Fruit fly (Drosophila melanogaster) whole organism, wandering third instar larva: ENCODE results near the gene neo.
A peak's percentile ranks its signal among the peaks of the same experiment; 100 is the strongest.

Experiments used
- Abd-B ChIP-seq: fragments of >200 bp; optimal IDR thresholded peaks from 2 replicates; lab custom pipeline; 2017; ENCODE audit warnings: missing biosample characterization, missing genetic modification characterization
- CG9705 ChIP-seq: fragments of 200-800 bp; sonication (Bioruptor generic); optimal IDR thresholded peaks from 2 replicates; lab custom pipeline; 2018; ENCODE audit warnings: missing biosample characterization, mild to moderate bottlenecking, missing genetic modification characterization
- CrebA ChIP-seq: fragments of 200-800 bp; sonication (Bioruptor generic); optimal IDR thresholded peaks from 2 replicates; lab custom pipeline; 2016; ENCODE audit warnings: missing biosample characterization, mild to moderate bottlenecking, missing genetic modification characterization, borderline replicate concordance
- Dfd ChIP-seq: fragments of >200 bp; optimal IDR thresholded peaks from 2 replicates; lab custom pipeline; 2017; ENCODE audit warnings: missing biosample characterization, missing genetic modification characterization
- Dif ChIP-seq: fragments of 200-275, 200-300 bp; sonication (Bioruptor generic); optimal IDR thresholded peaks from 2 replicates; lab custom pipeline; 2018; ENCODE audit warnings: missing biosample characterization, missing genetic modification characterization; ENCODE audit not compliant: partially characterized antibody
- GATAd ChIP-seq: sonication (Bioruptor generic); optimal IDR thresholded peaks from 2 replicates; lab custom pipeline; 2016; ENCODE audit warnings: missing biosample characterization, missing genetic modification characterization
- HLH106 ChIP-seq: fragments of 200-800 bp; optimal IDR thresholded peaks from 3 replicates; lab custom pipeline; 2019; ENCODE audit warnings: missing biosample characterization, mild to moderate bottlenecking, missing genetic modification characterization, moderate library complexity
- Hnf4 ChIP-seq: fragments of 200-800 bp; sonication (Bioruptor generic); optimal IDR thresholded peaks from 2 replicates; lab custom pipeline; 2016; ENCODE audit warnings: missing biosample characterization, mild to moderate bottlenecking, missing genetic modification characterization
- Hr78 ChIP-seq: fragments of >200 bp; optimal IDR thresholded peaks from 2 replicates; lab custom pipeline; 2017; ENCODE audit warnings: missing biosample characterization, missing genetic modification characterization
- Hr83 ChIP-seq: fragments of 200-300 bp; sonication (Bioruptor generic); optimal IDR thresholded peaks from 2 replicates; lab custom pipeline; 2016; ENCODE audit warnings: missing biosample characterization, mild to moderate bottlenecking, missing genetic modification characterization, moderate library complexity; ENCODE audit not compliant: poor library complexity, severe bottlenecking
- Jra ChIP-seq: sonication (Bioruptor generic); optimal IDR thresholded peaks from 2 replicates; lab custom pipeline; 2016; ENCODE audit warnings: missing biosample characterization, missing genetic modification characterization
- Mio ChIP-seq: sonication (Bioruptor generic); optimal IDR thresholded peaks from 2 replicates; lab custom pipeline; 2016; ENCODE audit warnings: missing biosample characterization, missing genetic modification characterization
- Myc ChIP-seq: fragments of >200 bp; optimal IDR thresholded peaks from 2 replicates; lab custom pipeline; 2017
- N ChIP-seq: fragments of >200 bp; optimal IDR thresholded peaks from 2 replicates; lab custom pipeline; 2018; ENCODE audit warnings: missing biosample characterization, missing external identifiers, missing genetic modification characterization
- OdsH ChIP-seq: fragments of 200-800 bp; sonication (Bioruptor generic); optimal IDR thresholded peaks from 2 replicates; lab custom pipeline; 2016; ENCODE audit warnings: missing biosample characterization, mild to moderate bottlenecking, missing genetic modification characterization
- Rel ChIP-seq, 2 experiments: fragments of 200-800 bp; sonication (Bioruptor generic) in 1 of 2; optimal IDR thresholded peaks; 2 replicates in 1 of 2; 3 replicates in 1 of 2; lab custom pipeline; 2016 to 2019; ENCODE audit warnings: mild to moderate bottlenecking in 2 of 2, missing biosample characterization in 2 of 2, missing genetic modification characterization in 2 of 2, moderate library complexity in 1 of 2
- Sp1 ChIP-seq: fragments of 200-800 bp; sonication (Bioruptor generic); optimal IDR thresholded peaks from 3 replicates; lab custom pipeline; 2019; ENCODE audit warnings: missing biosample characterization, mild to moderate bottlenecking, missing genetic modification characterization, moderate library complexity
- Vsx2 ChIP-seq: fragments of 200-300, 225-300 bp; sonication (Bioruptor generic); optimal IDR thresholded peaks from 2 replicates; lab custom pipeline; 2018; ENCODE audit warnings: missing biosample characterization, missing genetic modification characterization; ENCODE audit not compliant: partially characterized antibody
- brk ChIP-seq: fragments of 200-800 bp; sonication (Bioruptor generic); optimal IDR thresholded peaks from 2 replicates; lab custom pipeline; 2016; ENCODE audit warnings: missing biosample characterization, mild to moderate bottlenecking, missing genetic modification characterization
- dl ChIP-seq, 2 experiments: fragments of 175-275, 200-275 bp in 1 of 2; fragments of 200-275 bp in 1 of 2; sonication (Bioruptor generic); optimal IDR thresholded peaks; lab custom pipeline; 2018; ENCODE audit warnings: mild to moderate bottlenecking in 2 of 2, missing biosample characterization in 2 of 2, missing genetic modification characterization in 2 of 2, moderate library complexity in 2 of 2; ENCODE audit not compliant: partially characterized antibody in 2 of 2, insufficient read depth in 1 of 2
- foxo ChIP-seq, 2 experiments: fragments of 200-800 bp; sonication (Bioruptor generic); optimal IDR thresholded peaks; 2 replicates in 1 of 2; 3 replicates in 1 of 2; lab custom pipeline; 2016 to 2017; ENCODE audit warnings: missing biosample characterization in 2 of 2, missing genetic modification characterization in 2 of 2
- h ChIP-seq: fragments of 200-800 bp; sonication (Bioruptor generic); optimal IDR thresholded peaks from 3 replicates; lab custom pipeline; 2016; ENCODE audit warnings: missing biosample characterization, mild to moderate bottlenecking, missing genetic modification characterization
- jim ChIP-seq: fragments of 175-275, 200-325 bp; sonication (Bioruptor generic); optimal IDR thresholded peaks from 2 replicates; lab custom pipeline; 2016; ENCODE audit warnings: missing biosample characterization, mild to moderate bottlenecking, missing genetic modification characterization
- lola ChIP-seq: fragments of >200 bp; optimal IDR thresholded peaks from 2 replicates; lab custom pipeline; 2017; ENCODE audit warnings: missing biosample characterization, missing genetic modification characterization
- pan ChIP-seq: fragments of >200 bp; optimal IDR thresholded peaks from 2 replicates; lab custom pipeline; 2017
- psq ChIP-seq: fragments of 200-800 bp; sonication (Bioruptor generic); optimal IDR thresholded peaks from 3 replicates; lab custom pipeline; 2017; ENCODE audit warnings: missing biosample characterization, mild to moderate bottlenecking, missing genetic modification characterization, moderate library complexity
- rgr ChIP-seq: fragments of 200-800 bp; sonication (Bioruptor generic); optimal IDR thresholded peaks from 3 replicates; lab custom pipeline; 2016; ENCODE audit warnings: missing biosample characterization, mild to moderate bottlenecking, missing genetic modification characterization
- sv ChIP-seq: fragments of 200-800 bp; sonication (Bioruptor generic); optimal IDR thresholded peaks from 3 replicates; lab custom pipeline; 2016; ENCODE audit warnings: missing biosample characterization, missing genetic modification characterization
- usp ChIP-seq: fragments of >200 bp; optimal IDR thresholded peaks from 2 replicates; lab custom pipeline; 2017; ENCODE audit warnings: missing biosample characterization, missing genetic modification characterization
- woc ChIP-seq: sonication (Bioruptor generic); optimal IDR thresholded peaks from 2 replicates; lab custom pipeline; 2016; ENCODE audit warnings: missing biosample characterization, mild to moderate bottlenecking, missing genetic modification characterization

neo gene

dm6 chr3R:29862795-29863194, 43.9 kb downstream of the neo start:
- TF ChIP-seq Mio (GFP tag; lab: Kevin White, UChicago) (no peak), Hr78 (no peak), Dif (GFP tag; lab: Kevin White, UChicago) (no peak), Vsx2 (no peak), GATAd (GFP tag; lab: Kevin White, UChicago) (no peak), h (GFP tag; lab: Kevin White, UChicago) (no peak), jim (GFP tag; lab: Kevin White, UChicago) (no peak), pan (lab: Kevin White, UChicago) (no peak), psq (no peak), foxo (GFP tag; optimal IDR thresholded peaks at IDR 0.05; lab: Kevin White, UChicago) (no peak), Abd-B (no peak), CrebA (GFP tag; lab: Kevin White, UChicago) (no peak), CG9705 (GFP tag; lab: Kevin White, UChicago) (no peak), sv (GFP tag; lab: Kevin White, UChicago) (no peak), HLH106 (no peak)

dm6 chr3R:29866706-29867105, 47.8 kb downstream of the neo start:
- no peak for TF ChIP-seq usp
- TF ChIP-seq brk (GFP tag; lab: Kevin White, UChicago), result no peak
- TF ChIP-seq rgr (GFP tag; lab: Kevin White, UChicago), result peak; percentile 66
- no peak for TF ChIP-seq lola (GFP tag; lab: Kevin White, UChicago)
- TF ChIP-seq OdsH (GFP tag; lab: Kevin White, UChicago), result peak; percentile 41
- TF ChIP-seq h (GFP tag; lab: Kevin White, UChicago), result no peak
- no peak for TF ChIP-seq Rel (GFP tag; optimal IDR thresholded peaks at IDR 0.05; lab: Kevin White, UChicago)
- no peak for TF ChIP-seq Rel (tag; optimal IDR thresholded peaks at IDR 0.05; lab: Kevin White, UChicago)
- no peak for TF ChIP-seq dl (GFP tag; optimal IDR thresholded peaks at IDR 0.05; lab: Kevin White, UChicago; ENCODE audit: insufficient read depth in 1 of 2, partially characterized antibody in 2 of 2)
- no peak for TF ChIP-seq Mio (GFP tag; lab: Kevin White, UChicago)
- no peak for TF ChIP-seq Hr78
- TF ChIP-seq HLH106, result no peak
- no peak for TF ChIP-seq N (GFP tag; lab: Kevin White, UChicago)
- TF ChIP-seq sv (GFP tag; lab: Kevin White, UChicago), result no peak
- TF ChIP-seq Hr83 (GFP tag; lab: Kevin White, UChicago), result peak; percentile 69
- no peak for TF ChIP-seq woc (GFP tag; lab: Kevin White, UChicago)
- TF ChIP-seq Dif (GFP tag; lab: Kevin White, UChicago), result no peak
- TF ChIP-seq Hnf4 (GFP tag; lab: Kevin White, UChicago), result peak; percentile 5
- TF ChIP-seq foxo (GFP tag; optimal IDR thresholded peaks at IDR 0.05; lab: Kevin White, UChicago), result peak in 1 of 2 experiments; percentile 4
- peak; percentile 22 for TF ChIP-seq Sp1
- TF ChIP-seq jim (GFP tag; lab: Kevin White, UChicago), result no peak
- TF ChIP-seq, all 38 proteins: peak for 6

- no peak for TF ChIP-seq woc (GFP tag; lab: Kevin White, UChicago)
- no peak for TF ChIP-seq Hnf4 (GFP tag; lab: Kevin White, UChicago)
- TF ChIP-seq Hr78, result no peak
- TF ChIP-seq Rel (GFP tag; optimal IDR thresholded peaks at IDR 0.05; lab: Kevin White, UChicago), result no peak
- TF ChIP-seq Rel (tag; optimal IDR thresholded peaks at IDR 0.05; lab: Kevin White, UChicago), result peak; percentile 99
- TF ChIP-seq Dfd, result no peak
- no peak for TF ChIP-seq Abd-B
- no peak for TF ChIP-seq Myc (lab: Kevin White, UChicago)
- no peak for TF ChIP-seq OdsH (GFP tag; lab: Kevin White, UChicago)
These were observed 48.5 kb downstream of the neo start for dm6 chr3R:29867470-29867869.

- TF ChIP-seq sv (GFP tag; lab: Kevin White, UChicago) (no peak), psq (no peak), Dif (GFP tag; lab: Kevin White, UChicago) (no peak), Jra (GFP tag; lab: Kevin White, UChicago) (no peak), GATAd (GFP tag; lab: Kevin White, UChicago) (no peak), Myc (lab: Kevin White, UChicago) (no peak), Hr83 (GFP tag; lab: Kevin White, UChicago) (no peak), Hnf4 (GFP tag; lab: Kevin White, UChicago) (no peak)
These were observed 49.0 kb downstream of the neo start for dm6 chr3R:29867895-29868294.
